Worm (Caenorhabditis elegans): ENCODE results near the gene ugt-58.

Gene ugt-58

ce11 chrII:9601679-9602078 lies 15.1 kb upstream of the ugt-58 start (continued):
- TF ChIP-seq ZK546.5 (tag; optimal IDR thresholded peaks at IDR 0.05) (no peak), zag-1 (tag; optimal IDR thresholded peaks at IDR 0.05) (no peak), dpl-1 (GFP tag; optimal IDR thresholded peaks at IDR 0.05) (no peak), ceh-32 (tag; optimal IDR thresholded peaks at IDR 0.05; ENCODE audit: poor library complexity) (no peak), snpc-1.2 (GFP tag; IDR thresholded peaks at IDR 0.05) (no peak), mxl-3 (GFP tag; optimal IDR thresholded peaks at IDR 0.05) (peak; percentile 32), mdt-29 (GFP tag; IDR thresholded peaks at IDR 0.05) (no peak), nhr-25 (tag; optimal IDR thresholded peaks at IDR 0.05; ENCODE audit: borderline replicate concordance, insufficient read depth) (no peak), zip-2 (tag; optimal IDR thresholded peaks at IDR 0.05) (no peak), nhr-48 (tag; optimal IDR thresholded peaks at IDR 0.05) (no peak), dmd-9 (GFP tag; IDR thresholded peaks at IDR 0.05) (no peak), nhr-41 (GFP tag; IDR thresholded peaks at IDR 0.05) (no peak), nhr-42 (GFP tag; IDR thresholded peaks at IDR 0.05) (no peak), dve-1 (tag; optimal IDR thresholded peaks at IDR 0.05; ENCODE audit: insufficient read depth) (peak; percentile 79), saeg-2 (GFP tag; IDR thresholded peaks at IDR 0.05) (no peak), mes-2 (tag; optimal IDR thresholded peaks at IDR 0.05; ENCODE audit: poor library complexity, severe bottlenecking) (no peak), nhr-11 (tag; optimal IDR thresholded peaks at IDR 0.05) (peak; percentile 82), mxl-2 (GFP tag; conservative IDR thresholded peaks at IDR 0.05) (no peak), tag-97 (GFP tag; IDR thresholded peaks at IDR 0.05) (no peak), egl-43 (GFP tag; IDR thresholded peaks at IDR 0.05) (no peak), zfp-2 (tag; optimal IDR thresholded peaks at IDR 0.05) (no peak), ceh-20 (GFP tag; IDR thresholded peaks at IDR 0.05) (no peak), lin-13 (GFP tag; optimal IDR thresholded peaks at IDR 0.05) (no peak), nhr-77 (tag; optimal IDR thresholded peaks at IDR 0.05) (no peak), T26A8.4 (GFP tag; IDR thresholded peaks at IDR 0.05) (no peak), nhr-237 (tag; optimal IDR thresholded peaks at IDR 0.05) (no peak), Y48G9A.11 (GFP tag; IDR thresholded peaks at IDR 0.05) (no peak), unc-62 (GFP tag; optimal IDR thresholded peaks at IDR 0.05 in 1 of 2) (peak in 1 of 2 experiments; percentile 54), unc-62 (tag; optimal IDR thresholded peaks at IDR 0.05) (no peak), aha-1 (tag) (peak; percentile 94)

- TF ChIP-seq snpc-1.2 (GFP tag; IDR thresholded peaks at IDR 0.05) = no peak
- peak; percentile 29 for TF ChIP-seq nhr-25 (tag; optimal IDR thresholded peaks at IDR 0.05; ENCODE audit: borderline replicate concordance, insufficient read depth)
- TF ChIP-seq ceh-28 (tag; optimal IDR thresholded peaks at IDR 0.05) = no peak
- TF ChIP-seq mes-2 (tag; optimal IDR thresholded peaks at IDR 0.05; ENCODE audit: poor library complexity, severe bottlenecking) = peak; percentile 0
- no peak for TF ChIP-seq F10B5.3 (tag; optimal IDR thresholded peaks at IDR 0.05)
- peak; percentile 95 for TF ChIP-seq aha-1 (tag)
- TF ChIP-seq dmd-8 (GFP tag; IDR thresholded peaks at IDR 0.05) = 0 out of 2 replicates have a peak, but pooled peaks have one; percentile 53
- TF ChIP-seq hlh-30 (tag; optimal IDR thresholded peaks at IDR 0.05; ENCODE audit: insufficient read depth) = peak; percentile 91
- peak; percentile 73 for TF ChIP-seq dve-1 (tag; optimal IDR thresholded peaks at IDR 0.05; ENCODE audit: insufficient read depth)
- no peak for TF ChIP-seq lir-3 (tag; optimal IDR thresholded peaks at IDR 0.05)
- peak; percentile 90 for TF ChIP-seq nhr-48 (tag; optimal IDR thresholded peaks at IDR 0.05)
- TF ChIP-seq rbr-2 (tag; optimal IDR thresholded peaks at IDR 0.05) = peak; percentile 29
- TF ChIP-seq skn-1 (tag; optimal IDR thresholded peaks at IDR 0.05) = no peak
- TF ChIP-seq D1046.2 (GFP tag; IDR thresholded peaks at IDR 0.05) = no peak
- no peak for TF ChIP-seq spr-1 (tag; optimal IDR thresholded peaks at IDR 0.05)
- TF ChIP-seq nhr-102 (tag; optimal IDR thresholded peaks at IDR 0.05) = peak; percentile 49
- 0 out of 2 replicates have a peak, but pooled peaks have one; percentile 10 for TF ChIP-seq tra-1 (GFP tag; IDR thresholded peaks at IDR 0.05)
- no peak for TF ChIP-seq Y5F2A.4 (GFP tag; optimal IDR thresholded peaks at IDR 0.05)
- TF ChIP-seq tag-97 (GFP tag; IDR thresholded peaks at IDR 0.05) = no peak
- TF ChIP-seq lsy-2 (tag; optimal IDR thresholded peaks at IDR 0.05) = peak in 1 of 2 experiments; percentile 60
- no peak for TF ChIP-seq daf-16 (GFP tag; optimal IDR thresholded peaks at IDR 0.05)
- peak; percentile 82 for TF ChIP-seq daf-16 (tag; optimal IDR thresholded peaks at IDR 0.05)
- TF ChIP-seq lim-7 (GFP tag; IDR thresholded peaks at IDR 0.05) = no peak
- no peak for TF ChIP-seq daf-12 (tag; optimal IDR thresholded peaks at IDR 0.05)
- no peak for TF ChIP-seq pha-4 (GFP tag; IDR thresholded peaks at IDR 0.05)
- TF ChIP-seq pha-4 (tag; optimal IDR thresholded peaks at IDR 0.05) = no peak
- TF ChIP-seq saeg-2 (GFP tag; IDR thresholded peaks at IDR 0.05) = 0 out of 2 replicates have a peak, but pooled peaks have one; percentile 18
- peak; percentile 20; the same call in 1 of the 2 replicates for TF ChIP-seq lin-38 (GFP tag; IDR thresholded peaks at IDR 0.05)
- TF ChIP-seq zfp-2 (tag; optimal IDR thresholded peaks at IDR 0.05) = no peak
- peak; percentile 100 for TF ChIP-seq mxl-3 (GFP tag; optimal IDR thresholded peaks at IDR 0.05)
These were observed 14.5 kb upstream of the ugt-58 start for ce11 chrII:9601069-9601468.

Measured in whole organism, L4 larva.